Worm (Caenorhabditis elegans) whole organism, L3 larva: Measurements from ENCODE around the gene gdi-1.

Experiments
- ZK546.5 ChIP-seq: sonication (generic microtip); optimal IDR thresholded peaks from 2 replicates; lab custom pipeline; 2017; ENCODE audit warnings: missing biosample characterization, missing genetic modification characterization
- aly-2 ChIP-seq: fragments of 150-350 bp; optimal IDR thresholded peaks from 2 replicates; lab custom pipeline; 2014; ENCODE audit warnings: missing biosample characterization, missing genetic modification characterization
- ama-1 ChIP-seq: fragments of 150-350 bp; optimal IDR thresholded peaks from 2 replicates; lab custom pipeline; 2018
- ceh-16 ChIP-seq: sonication (generic microtip); optimal IDR thresholded peaks from 2 replicates; lab custom pipeline; 2017; ENCODE audit warnings: missing biosample characterization, missing genetic modification characterization
- ceh-28 ChIP-seq: fragments of 150-350 bp; optimal IDR thresholded peaks from 2 replicates; lab custom pipeline; 2014; ENCODE audit warnings: missing biosample characterization, missing genetic modification reagents, missing genetic modification characterization
- ceh-9 ChIP-seq: sonication (generic microtip); optimal IDR thresholded peaks from 2 replicates; lab custom pipeline; 2018; ENCODE audit warnings: missing biosample characterization, missing genetic modification characterization
- egl-27 ChIP-seq: sonication (generic microtip); optimal IDR thresholded peaks from 4 replicates; lab custom pipeline; 2017; ENCODE audit warnings: missing biosample characterization, missing genetic modification reagents, missing genetic modification characterization
- elt-1 ChIP-seq: fragments of 150-350 bp; optimal IDR thresholded peaks from 2 replicates; lab custom pipeline; 2014; ENCODE audit warnings: missing biosample characterization, missing genetic modification characterization
- elt-2 ChIP-seq: sonication (generic microtip); optimal IDR thresholded peaks from 2 replicates; lab custom pipeline; 2016; ENCODE audit warnings: missing genetic modification reagents, mild to moderate bottlenecking, missing genetic modification characterization, missing compliant biosample characterization
- elt-3 ChIP-seq, 3 experiments: fragments of 150-350 bp in 1 of 3; sonication (generic microtip) in 2 of 3; optimal IDR thresholded peaks; 2 replicates in 2 of 3; 4 replicates in 1 of 3; lab custom pipeline; 2014 to 2017; ENCODE audit warnings: missing biosample characterization in 3 of 3, missing genetic modification characterization in 3 of 3
- fkh-2 ChIP-seq: fragments of 150-350 bp; optimal IDR thresholded peaks from 2 replicates; lab custom pipeline; 2014; ENCODE audit warnings: missing biosample characterization, missing genetic modification reagents, missing genetic modification characterization
- fos-1 ChIP-seq: fragments of 150-350 bp; optimal IDR thresholded peaks from 2 replicates; lab custom pipeline; 2014; ENCODE audit warnings: missing biosample characterization, missing genetic modification characterization
- hmg-11 ChIP-seq: sonication (generic microtip); optimal IDR thresholded peaks from 2 replicates; lab custom pipeline; 2016; ENCODE audit warnings: missing genetic modification characterization, missing compliant biosample characterization
- lin-15B ChIP-seq: fragments of 150-350 bp; optimal IDR thresholded peaks from 2 replicates; lab custom pipeline; 2014; ENCODE audit warnings: missing biosample characterization, missing genetic modification characterization
- lin-39 ChIP-seq: fragments of 150-350 bp; optimal IDR thresholded peaks from 2 replicates; lab custom pipeline; 2018; ENCODE audit warnings: missing biosample characterization, missing genetic modification reagents, missing genetic modification characterization
- mdl-1 ChIP-seq: fragments of 150-350 bp; optimal IDR thresholded peaks from 2 replicates; lab custom pipeline; 2014; ENCODE audit warnings: missing biosample characterization, missing genetic modification characterization
- nfya-1 ChIP-seq: sonication (generic microtip); optimal IDR thresholded peaks from 2 replicates; lab custom pipeline; 2017; ENCODE audit warnings: missing genetic modification characterization, mild to moderate bottlenecking, missing compliant biosample characterization, antibody characterized with exemption, moderate library complexity; ENCODE audit not compliant: insufficient read depth
- nhr-23 ChIP-seq: fragments of 150-350 bp; optimal IDR thresholded peaks from 2 replicates; lab custom pipeline; 2014; ENCODE audit warnings: missing biosample characterization, missing genetic modification reagents, missing genetic modification characterization
- nhr-237 ChIP-seq: fragments of 150-350 bp; optimal IDR thresholded peaks from 2 replicates; lab custom pipeline; 2014; ENCODE audit warnings: missing biosample characterization, missing genetic modification characterization
- nhr-25 ChIP-seq: sonication (generic microtip); optimal IDR thresholded peaks from 2 replicates; lab custom pipeline; 2017; ENCODE audit warnings: missing biosample characterization, missing genetic modification characterization
- nhr-28 ChIP-seq: fragments of 150-350 bp; optimal IDR thresholded peaks from 2 replicates; lab custom pipeline; 2014; ENCODE audit warnings: missing biosample characterization, missing genetic modification characterization
- nhr-43 ChIP-seq: sonication (generic microtip); optimal IDR thresholded peaks from 2 replicates; lab custom pipeline; 2016; ENCODE audit warnings: mild to moderate bottlenecking, missing genetic modification characterization, missing compliant biosample characterization; ENCODE audit not compliant: poor library complexity, severe bottlenecking
- nhr-76 ChIP-seq: fragments of 150-350 bp; sonication (generic microtip); optimal IDR thresholded peaks from 5 replicates; lab custom pipeline; 2014; ENCODE audit warnings: missing biosample characterization, missing genetic modification characterization
- nhr-77 ChIP-seq: fragments of 150-350 bp; optimal IDR thresholded peaks from 2 replicates; lab custom pipeline; 2014; ENCODE audit warnings: missing biosample characterization, missing genetic modification characterization
- pha-4 ChIP-seq: fragments of 150-350 bp; optimal IDR thresholded peaks from 2 replicates; lab custom pipeline; 2014; ENCODE audit warnings: missing biosample characterization, missing genetic modification reagents, missing genetic modification characterization
- pqm-1 ChIP-seq: fragments of 150-350 bp; optimal IDR thresholded peaks from 2 replicates; lab custom pipeline; 2017; ENCODE audit warnings: missing biosample characterization, missing genetic modification characterization, inconsistent platforms
- snpc-4 ChIP-seq: fragments of 150-350 bp; optimal IDR thresholded peaks from 2 replicates; lab custom pipeline; 2014; ENCODE audit warnings: missing biosample characterization, missing genetic modification characterization
- zag-1 ChIP-seq: fragments of 150-350 bp; optimal IDR thresholded peaks from 2 replicates; lab custom pipeline; 2014; ENCODE audit warnings: missing biosample characterization, missing genetic modification characterization
- ztf-4 ChIP-seq: fragments of 150-350 bp; optimal IDR thresholded peaks from 2 replicates; lab custom pipeline; 2014; ENCODE audit warnings: missing biosample characterization, missing genetic modification characterization

The gdi-1 gene

ce11 chrIV:14766382-14766781 is 26.3 kb downstream of the gdi-1 start, which contains the start of gene vti-1:
Gene vti-1, minus strand, starts transcription at chrIV:14766665.
- no peak for TF ChIP-seq zag-1 (tag; lab: Kevin White, UChicago)
- peak; percentile 7 for TF ChIP-seq ama-1 (lab: Kevin White, UChicago)

- TF ChIP-seq fos-1 (tag; lab: Kevin White, UChicago) (no peak), lin-39 (tag; lab: Kevin White, UChicago) (no peak), ZK546.5 (no peak), nhr-25 (tag; lab: Kevin White, UChicago) (no peak), nhr-28 (tag; lab: Kevin White, UChicago) (no peak), nhr-77 (tag; lab: Kevin White, UChicago) (no peak), elt-1 (tag; lab: Kevin White, UChicago) (no peak), egl-27 (tag; lab: Kevin White, UChicago) (no peak), ceh-9 (tag; lab: Kevin White, UChicago) (no peak), fkh-2 (tag; lab: Kevin White, UChicago) (no peak), pqm-1 (tag; lab: Kevin White, UChicago) (no peak), ceh-16 (tag; lab: Kevin White, UChicago) (no peak), pha-4 (no peak), hmg-11 (tag; lab: Kevin White, UChicago) (no peak), ztf-4 (tag; lab: Kevin White, UChicago) (no peak), nhr-76 (tag; lab: Kevin White, UChicago) (no peak), ama-1 (lab: Kevin White, UChicago) (no peak), nhr-23 (tag; lab: Kevin White, UChicago) (no peak), ceh-28 (no peak), nhr-237 (tag; lab: Kevin White, UChicago) (no peak)
- TF ChIP-seq, all 47 proteins: peak for 0
These were observed 27.4 kb downstream of the gdi-1 start, which contains the start of gene Y57G11C.5 for ce11 chrIV:14765336-14765735. Gene Y57G11C.5, minus strand, starts transcription at chrIV:14765436.

ce11 chrIV:14764719-14765173 is 27.9 kb downstream of the gdi-1 start:
- TF ChIP-seq hmg-11 (tag; lab: Kevin White, UChicago) (no peak), pqm-1 (tag; lab: Kevin White, UChicago) (no peak), snpc-4 (tag; lab: Kevin White, UChicago) (peak; percentile 82), nhr-43 (tag; lab: Kevin White, UChicago) (peak; percentile 29)

DNA sequence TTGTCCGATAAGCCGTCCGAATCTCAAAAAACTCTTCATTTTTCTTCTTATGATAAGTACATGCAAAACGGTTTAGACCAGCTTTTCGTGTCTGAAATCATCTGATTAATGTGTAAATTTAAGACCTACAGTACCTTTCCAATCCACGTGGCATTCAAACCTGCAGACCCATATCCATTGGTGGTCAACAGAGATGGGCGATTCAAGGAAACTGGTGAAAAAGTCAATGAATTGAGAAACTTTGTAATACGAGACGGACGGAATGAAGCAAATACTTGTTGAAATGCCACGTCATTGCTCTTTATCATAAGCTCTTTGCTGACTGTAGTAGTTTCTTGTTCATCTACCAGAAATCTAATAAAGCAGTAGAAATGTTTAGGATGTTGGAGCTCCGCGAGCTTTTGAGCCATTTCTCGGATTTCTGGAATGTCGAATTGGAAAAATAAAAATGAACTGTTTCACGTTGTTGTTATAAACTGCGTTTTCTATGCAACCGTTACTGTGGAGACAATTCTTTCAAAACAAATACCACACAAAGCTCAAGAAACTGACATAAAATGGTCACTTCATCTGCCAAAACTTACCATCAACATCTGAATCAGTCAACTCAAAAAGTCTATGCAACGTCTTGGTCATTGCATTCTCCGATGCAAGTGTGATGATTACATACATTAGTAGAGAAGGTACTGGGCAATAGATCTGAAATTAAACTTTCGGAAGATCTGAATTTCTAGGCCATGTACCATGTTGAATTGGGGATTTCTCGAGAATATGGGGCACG is 28.6 kb downstream of the gdi-1 start:
- TF ChIP-seq nhr-77 (tag; lab: Kevin White, UChicago) (no peak), pha-4 (no peak), nhr-76 (tag; lab: Kevin White, UChicago) (no peak), ztf-4 (tag; lab: Kevin White, UChicago) (no peak), ama-1 (lab: Kevin White, UChicago) (peak; percentile 68)
- TF ChIP-seq, all 47 proteins: peak for 1

DNA sequence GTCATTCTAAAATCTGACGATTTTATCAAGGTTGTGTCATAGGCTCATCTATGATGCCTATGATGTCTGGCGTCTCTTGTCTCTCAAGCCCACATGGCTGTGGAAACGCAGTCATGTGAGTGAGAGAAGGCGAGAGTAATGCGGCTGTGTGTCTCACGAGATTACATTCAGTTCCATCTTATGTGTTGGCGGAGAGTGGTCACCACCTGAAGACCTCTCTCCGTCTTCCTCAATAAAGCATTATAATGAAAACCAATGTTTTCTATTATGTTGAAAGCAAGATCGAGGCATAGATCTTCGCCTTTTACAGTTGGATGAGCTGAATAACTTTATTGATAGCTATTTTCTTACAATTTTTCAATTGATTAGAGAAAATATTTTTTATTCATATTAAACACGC is 29.3 kb downstream of the gdi-1 start:
- TF ChIP-seq elt-1 (tag; lab: Kevin White, UChicago) (peak; percentile 32), ceh-28 (peak; percentile 8), ama-1 (lab: Kevin White, UChicago) (peak; percentile 34), lin-39 (tag; lab: Kevin White, UChicago) (peak; percentile 56), nfya-1 (peak; percentile 69), lin-15B (tag; lab: Kevin White, UChicago) (peak; percentile 50), elt-2 (peak; percentile 26), snpc-4 (tag; lab: Kevin White, UChicago) (peak; percentile 31), hmg-11 (tag; lab: Kevin White, UChicago) (peak; percentile 54), nhr-23 (tag; lab: Kevin White, UChicago) (peak; percentile 28), pqm-1 (tag; lab: Kevin White, UChicago) (peak; percentile 4), mdl-1 (tag; lab: Kevin White, UChicago) (peak; percentile 28)
- TF ChIP-seq, all 47 proteins: peak for 12; not testable (repeated sequence) for 35

- TF ChIP-seq nhr-23 (tag; lab: Kevin White, UChicago) = no peak
- no peak for TF ChIP-seq hmg-11 (tag; lab: Kevin White, UChicago)
- TF ChIP-seq pqm-1 (tag; lab: Kevin White, UChicago) = no peak
- TF ChIP-seq pha-4 = no peak
- no peak for TF ChIP-seq nhr-43 (tag; lab: Kevin White, UChicago)
- no peak for TF ChIP-seq aly-2
- TF ChIP-seq lin-15B (tag; lab: Kevin White, UChicago) = no peak
- TF ChIP-seq ceh-16 (tag; lab: Kevin White, UChicago) = no peak
- TF ChIP-seq elt-3 (tag; optimal IDR thresholded peaks at IDR 0.05; lab: Kevin White, UChicago) = no peak
These were observed 31.8 kb downstream of the gdi-1 start, which contains the start of gene ptp-5.2 for ce11 chrIV:14760845-14761244. Gene ptp-5.2, minus strand, starts transcription at chrIV:14760945.
